Worm (Caenorhabditis elegans) whole organism, dauer: ENCODE measurements around the gene R08D7.4.

ENCODE experiments used
- unc-62 ChIP-seq: sonication (generic microtip); optimal IDR thresholded peaks from 2 replicates; lab custom pipeline; 2017; ENCODE audit warnings: missing biosample characterization, missing genetic modification reagents, missing genetic modification characterization

Gene R08D7.4

ce11 chrIII:8961993-8962392, 9.7 kb upstream of the R08D7.4 start, which contains the start of gene grl-25:
grl-25 (plus strand) TSS chrIII:8962293.
- no peak for TF ChIP-seq unc-62

DNA sequence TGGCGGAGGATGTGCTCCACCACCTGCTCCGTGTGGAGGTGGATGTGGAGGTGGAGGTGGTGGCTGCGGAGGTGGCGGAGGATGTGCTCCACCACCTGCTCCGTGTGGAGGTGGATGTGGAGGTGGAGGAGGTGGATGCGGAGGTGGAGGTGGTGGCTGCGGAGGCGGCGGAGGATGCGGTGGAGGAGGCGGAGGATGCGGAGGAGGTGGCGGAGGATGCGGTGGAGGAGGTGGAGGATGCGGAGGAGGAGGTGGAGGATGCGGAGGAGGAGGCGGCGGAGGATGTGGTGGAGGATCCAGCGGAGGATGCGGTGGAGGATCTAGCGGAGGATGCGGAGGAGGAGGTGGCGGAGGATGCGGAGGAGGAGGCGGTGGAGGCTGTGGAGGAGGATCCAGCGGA, 9.2 kb upstream of the R08D7.4 start:
- TF ChIP-seq unc-62 = no peak

DNA sequence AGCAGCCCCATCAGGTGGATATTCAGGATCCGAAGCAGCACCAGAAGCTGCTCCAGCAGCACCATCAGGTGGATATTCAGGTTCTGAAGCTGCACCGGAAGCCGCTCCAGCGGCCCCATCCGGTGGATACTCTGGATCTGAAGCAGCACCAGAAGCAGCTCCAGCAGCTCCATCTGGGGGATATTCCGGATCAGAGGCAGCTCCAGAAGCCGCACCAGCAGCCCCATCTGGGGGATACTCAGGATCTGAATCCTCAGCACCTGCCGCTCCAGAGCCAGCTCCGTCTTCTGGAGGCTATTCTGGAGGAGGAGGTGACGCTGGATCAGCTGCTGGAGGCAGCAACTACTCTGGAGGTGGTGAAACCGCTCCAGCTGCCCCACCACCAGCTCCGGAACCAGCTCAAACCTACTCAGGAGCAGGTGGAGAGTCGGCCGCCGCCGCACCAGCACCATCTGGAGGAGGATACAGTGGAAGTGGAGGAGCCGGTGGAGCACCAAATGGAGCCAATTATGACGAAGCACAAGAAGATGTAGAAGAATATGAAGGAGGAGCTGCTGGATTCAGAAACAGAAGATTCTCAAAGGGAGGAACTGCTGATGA, 6.9 kb upstream of the R08D7.4 start:
- TF ChIP-seq unc-62 = no peak

DNA sequence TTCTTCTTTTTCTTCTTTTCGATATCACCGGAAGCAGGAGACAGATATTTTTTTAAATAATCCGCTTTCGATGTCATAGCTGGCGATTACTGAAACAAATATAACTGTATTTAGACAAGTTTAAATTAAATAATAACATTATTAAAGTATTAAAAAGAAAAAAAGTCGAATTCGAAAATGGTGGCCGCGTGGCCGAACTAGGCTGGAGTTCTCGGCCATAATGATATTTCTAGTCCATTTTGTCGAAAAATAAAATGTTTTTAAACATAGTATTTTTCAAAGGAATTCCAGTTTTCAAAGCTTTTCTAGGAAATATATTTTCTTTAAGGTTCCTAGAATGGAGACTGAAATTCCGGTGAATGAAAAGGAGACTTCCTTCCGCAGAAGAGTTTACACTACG, 4.1 kb upstream of the R08D7.4 start, which contains the start of the genes bud-13 and rpap-2:
Gene bud-13, minus strand, starts transcription at position 89 of the 400 bp plus-strand sequence.
Gene rpap-2, plus strand, starts transcription at position 329 of the 400 bp plus-strand sequence.
- TF ChIP-seq unc-62 = no peak

- no peak for TF ChIP-seq unc-62
Measured at ce11 chrIII:8973163-8973562, 1.5 kb downstream of the R08D7.4 start.

- no peak for TF ChIP-seq unc-62
Measured at ce11 chrIII:8973826-8974225, 2.1 kb downstream of the R08D7.4 start, which contains the start of gene R08D7.5. R08D7.5 (plus strand) TSS chrIII:8974126.

- TF ChIP-seq unc-62 = no peak
Measured at ce11 chrIII:8974835-8975234, 3.1 kb downstream of the R08D7.4 start.

DNA sequence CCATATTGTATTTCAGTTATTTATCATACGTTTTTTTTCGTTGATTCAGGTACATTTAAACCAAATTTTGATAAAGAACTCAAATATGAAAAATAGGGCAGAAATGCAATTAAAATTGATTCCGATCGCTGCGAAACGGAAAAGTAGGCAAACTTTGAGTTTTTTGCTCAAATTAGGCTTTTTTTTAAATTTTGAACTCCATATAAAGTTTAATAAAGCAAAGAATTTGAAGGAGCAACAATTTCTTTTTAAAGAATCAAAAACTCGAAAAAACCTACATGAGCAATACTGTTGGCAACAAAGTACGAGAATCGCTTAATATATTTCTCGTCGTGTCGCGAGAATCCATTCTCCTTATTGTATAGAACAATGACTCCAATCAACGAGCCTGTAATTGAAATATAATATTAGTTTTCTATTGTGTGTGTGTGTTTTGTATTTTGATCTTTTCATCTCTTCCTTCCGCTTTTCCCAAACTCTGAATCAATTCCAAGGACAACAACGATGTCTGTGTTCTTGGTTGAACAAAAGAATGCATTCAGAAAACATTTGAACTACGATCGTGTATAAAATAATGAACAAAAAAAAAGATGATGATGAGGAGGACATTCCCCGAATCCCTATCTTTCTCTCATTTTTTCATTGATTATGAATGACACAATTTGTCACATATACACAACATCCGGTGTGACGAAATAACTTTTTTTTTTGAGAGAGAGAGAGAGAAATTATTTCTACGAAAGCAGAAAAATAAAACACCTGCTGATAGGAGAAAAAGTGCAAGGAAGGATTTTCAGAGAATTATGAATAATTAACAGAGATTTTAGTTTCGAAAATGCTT, 7.0 kb downstream of the R08D7.4 start:
- TF ChIP-seq unc-62 = no peak

DNA sequence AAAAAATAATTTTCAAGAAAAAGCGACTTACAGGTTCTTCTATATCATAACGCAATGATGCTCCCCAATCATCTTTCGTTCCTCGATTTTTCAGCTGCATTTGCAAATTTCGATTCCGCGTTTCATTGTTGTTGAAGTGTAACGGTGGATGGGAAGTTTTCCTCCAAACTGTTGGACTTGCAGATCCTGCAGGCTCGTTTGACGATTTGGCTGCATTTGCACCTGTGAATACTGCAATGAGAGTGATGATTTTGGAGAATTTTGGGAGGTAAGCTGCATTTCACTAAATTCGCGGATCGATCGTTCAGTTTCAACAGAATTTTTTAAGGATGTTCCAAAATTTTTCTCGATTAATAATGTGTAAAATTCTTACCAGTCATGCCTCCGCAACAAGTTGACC, 9.2 kb downstream of the R08D7.4 start:
- TF ChIP-seq unc-62 = no peak

DNA sequence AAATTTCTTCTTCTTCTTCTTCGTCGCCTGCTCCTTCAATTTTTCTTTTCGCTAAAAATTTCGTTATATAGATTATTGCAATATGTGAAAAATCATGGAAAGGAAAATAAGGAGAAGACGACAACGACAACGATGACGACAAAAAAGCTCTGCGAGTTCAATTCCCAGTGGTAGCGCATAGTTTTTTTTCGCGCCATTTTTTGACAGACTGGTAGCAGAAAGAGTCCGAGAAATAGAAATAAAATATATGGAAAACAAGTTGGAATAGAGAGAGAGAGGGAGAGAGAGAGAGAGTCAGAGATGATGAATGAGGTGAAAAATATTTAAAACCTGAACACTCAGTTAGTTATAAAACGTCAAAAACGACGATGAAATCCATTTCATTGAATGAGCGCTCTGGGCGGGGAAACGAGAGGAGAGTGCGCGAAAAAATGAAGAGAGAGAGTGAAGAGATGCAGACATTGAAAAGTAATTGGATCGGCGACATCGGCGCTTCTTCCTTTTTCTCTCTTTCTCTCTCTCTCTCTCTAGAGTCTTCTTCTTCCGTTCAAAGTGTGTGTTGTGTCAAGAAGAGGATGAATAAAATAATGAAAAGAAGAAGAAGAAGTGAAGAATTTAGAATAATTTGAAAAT, 10.3 kb downstream of the R08D7.4 start, which contains the start of gene pde-2:
Gene pde-2, minus strand, starts transcription at position 51 of the 633 bp plus-strand sequence.
- no peak for TF ChIP-seq unc-62

ce11 chrIII:8983135-8983534, 11.4 kb downstream of the R08D7.4 start:
- TF ChIP-seq unc-62 = no peak

DNA sequence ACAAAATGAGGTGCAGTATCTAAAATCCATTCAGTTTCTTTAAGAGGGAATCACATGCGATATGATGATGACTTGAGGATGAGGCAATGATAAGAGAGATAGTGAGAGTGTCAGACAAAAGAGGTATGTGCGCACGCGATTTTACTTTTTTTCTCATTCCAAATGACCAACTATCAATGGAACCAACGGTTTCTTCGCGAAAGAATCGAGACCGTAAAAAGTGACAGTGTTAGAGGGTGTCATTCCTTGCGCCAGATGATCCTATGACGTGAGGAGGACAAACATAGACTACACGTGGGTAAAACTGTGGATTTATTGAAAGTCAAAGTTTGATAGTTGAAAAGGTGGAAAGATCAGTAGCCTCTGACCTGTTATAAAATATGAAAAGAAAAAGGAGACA, 12.1 kb downstream of the R08D7.4 start:
- no peak for TF ChIP-seq unc-62

ce11 chrIII:8984412-8984811, 12.7 kb downstream of the R08D7.4 start:
- TF ChIP-seq unc-62 = no peak

ce11 chrIII:8984960-8985359, 13.3 kb downstream of the R08D7.4 start:
- TF ChIP-seq unc-62 = no peak

- TF ChIP-seq unc-62 = no peak
Measured at ce11 chrIII:8985461-8985860, 13.8 kb downstream of the R08D7.4 start.

DNA sequence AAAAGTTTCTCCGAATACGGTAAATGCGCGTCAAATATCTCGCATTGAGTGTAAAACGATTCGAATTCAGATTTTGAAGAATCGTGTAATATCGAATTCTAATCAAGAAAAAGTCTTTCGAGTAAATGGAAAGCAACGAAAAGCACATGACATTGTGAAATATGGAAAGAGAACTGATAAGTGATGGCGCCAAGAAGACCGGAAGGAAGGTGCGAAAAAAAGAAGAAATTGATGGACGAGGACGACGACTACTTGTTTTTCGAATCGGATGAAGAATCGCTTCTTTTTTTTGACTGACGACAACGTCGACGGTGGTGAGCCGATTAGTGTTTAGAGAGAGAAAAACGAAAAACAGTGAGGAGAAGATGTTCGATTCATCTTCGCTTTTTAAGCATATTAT, 14.3 kb downstream of the R08D7.4 start:
- no peak for TF ChIP-seq unc-62

DNA sequence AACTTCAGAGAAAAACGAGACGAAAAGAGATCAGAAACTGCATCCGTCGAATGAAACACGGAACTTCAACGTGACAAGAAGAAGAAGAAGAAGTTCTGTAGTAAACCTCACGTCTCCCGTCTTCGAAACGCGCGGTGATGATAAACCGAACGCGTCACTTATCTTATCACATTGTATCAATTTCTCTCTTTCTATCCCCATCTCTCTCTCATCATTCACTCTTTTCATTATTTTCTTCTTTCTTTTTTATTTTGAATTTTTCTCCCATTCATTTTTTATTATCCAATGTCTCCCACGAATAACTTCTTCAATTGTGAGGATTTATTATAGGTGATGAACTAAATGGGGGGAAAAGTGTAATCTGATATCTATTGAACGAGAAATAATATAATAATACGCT, 15.2 kb downstream of the R08D7.4 start:
- TF ChIP-seq unc-62 = no peak
